Worm (Caenorhabditis elegans) whole organism, L4/young adult: ENCODE measurements around the gene R05F9.9.
"Not testable (repeated sequence)": the region's sequence is repeated elsewhere in the genome, so short reads cannot be mapped to it uniquely, and the experiment has no call there.

Experiments
- W03F9.2 ChIP-seq: fragments of 150-350 bp; optimal IDR thresholded peaks from 2 replicates; lab custom pipeline; 2014; ENCODE audit warnings: missing biosample characterization, missing genetic modification characterization
- dao-5 ChIP-seq: sonication (generic microtip); optimal IDR thresholded peaks from 2 replicates; lab custom pipeline; 2016; ENCODE audit warnings: missing genotype, missing genetic modification characterization, moderate library complexity, missing compliant biosample characterization
- him-1 ChIP-seq: sonication (generic microtip); optimal IDR thresholded peaks from 2 replicates; lab custom pipeline; 2016; ENCODE audit warnings: missing genotype, missing genetic modification reagents, missing genetic modification characterization, missing compliant biosample characterization

Gene R05F9.9

DNA sequence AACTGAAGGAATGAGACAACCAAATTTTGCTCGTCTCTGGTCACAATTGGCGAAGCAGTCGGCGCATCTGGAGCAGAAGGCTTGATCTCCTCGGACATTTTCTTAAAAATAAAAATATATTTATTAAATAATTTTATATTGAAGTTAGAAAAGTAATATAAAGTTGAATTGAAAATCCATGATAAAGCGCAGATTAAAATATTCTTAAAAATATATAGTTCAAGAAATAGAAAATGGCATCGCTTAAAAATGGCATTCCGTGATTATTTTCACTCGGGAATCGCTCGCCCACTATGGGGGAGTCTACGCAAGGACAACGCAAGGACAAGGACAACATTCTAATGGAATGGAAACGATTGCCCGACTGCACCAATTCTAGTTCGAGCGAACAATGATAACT, 1.8 kb upstream of the R05F9.9 start, which contains the start of gene sgt-1:
sgt-1 (minus strand) TSS at position 101 of the 400 bp plus-strand sequence.
- not testable (repeated sequence) for TF ChIP-seq W03F9.2 (tag; lab: Kevin White, UChicago); dao-5; him-1 (tag; lab: Kevin White, UChicago)

- not testable (repeated sequence) for TF ChIP-seq W03F9.2 (tag; lab: Kevin White, UChicago); him-1 (tag; lab: Kevin White, UChicago); dao-5
These were observed 3.4 kb downstream of the R05F9.9 start, which contains the start of gene msp-32 for ce11 chrII:4898529-4898928. TSS of gene msp-32 (plus strand) at chrII:4898829.

DNA sequence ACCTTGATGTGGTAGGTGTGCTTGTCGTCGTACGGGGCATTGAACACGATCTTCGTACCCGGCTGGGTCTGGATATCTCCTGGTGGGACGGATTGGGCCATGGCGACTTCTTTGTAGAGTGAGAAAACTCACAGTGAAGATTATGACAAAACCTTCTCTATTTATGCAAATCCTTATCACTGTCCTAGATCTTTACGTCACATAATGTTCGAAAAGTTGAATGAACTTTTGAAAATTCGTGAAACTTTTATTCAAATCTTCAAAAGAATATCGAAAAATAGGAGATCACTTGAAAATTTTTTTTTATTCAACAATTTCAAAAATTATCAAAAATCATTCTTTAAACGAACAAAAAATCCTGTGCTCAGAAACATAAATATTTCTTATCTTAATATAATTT, 9.3 kb downstream of the R05F9.9 start, which contains the start of gene msp-33:
msp-33 (minus strand) TSS at position 101 of the 400 bp plus-strand sequence.
- TF ChIP-seq him-1 (tag; lab: Kevin White, UChicago) (no peak), W03F9.2 (tag; lab: Kevin White, UChicago) (no peak), dao-5 (no peak)

DNA sequence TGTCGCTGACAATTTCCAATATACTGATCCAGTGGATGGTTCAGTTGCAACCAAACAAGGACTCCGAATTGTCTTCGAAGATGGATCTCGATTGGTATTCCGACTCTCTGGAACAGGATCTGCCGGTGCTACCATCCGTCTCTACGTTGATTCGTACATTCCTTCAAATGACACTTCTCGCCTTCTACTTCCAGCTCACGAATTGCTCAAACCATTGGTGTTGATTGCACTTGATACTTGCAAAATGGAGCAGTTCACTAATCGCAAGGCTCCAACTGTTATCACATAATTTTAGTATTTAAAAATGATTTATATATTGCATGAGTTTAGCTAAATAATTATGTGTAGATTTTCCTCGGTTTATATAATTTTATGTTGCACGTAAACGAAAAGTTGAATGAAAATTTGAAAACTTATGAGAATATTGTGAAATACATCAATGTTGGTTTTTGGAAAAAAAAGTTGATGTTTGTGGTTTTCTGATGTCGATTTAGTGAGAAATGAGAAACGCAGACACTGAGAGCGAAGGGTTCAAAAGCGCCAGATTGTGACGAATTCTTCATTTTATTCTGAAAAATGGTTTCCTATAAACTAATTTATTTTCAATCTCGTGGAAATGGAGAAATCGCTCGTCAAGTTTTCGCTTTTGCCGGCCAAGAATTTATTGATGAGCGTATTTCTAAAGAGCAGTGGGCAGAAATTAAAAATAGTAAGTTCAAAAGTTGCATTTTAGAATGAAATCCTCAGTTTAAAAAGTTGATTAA, 10.7 kb downstream of the R05F9.9 start, which contains the start of gene gst-9:
gst-9 (plus strand) TSS at position 574 of the 764 bp plus-strand sequence.
- TF ChIP-seq dao-5 (no peak), him-1 (tag; lab: Kevin White, UChicago) (no peak), W03F9.2 (tag; lab: Kevin White, UChicago) (no peak)

DNA sequence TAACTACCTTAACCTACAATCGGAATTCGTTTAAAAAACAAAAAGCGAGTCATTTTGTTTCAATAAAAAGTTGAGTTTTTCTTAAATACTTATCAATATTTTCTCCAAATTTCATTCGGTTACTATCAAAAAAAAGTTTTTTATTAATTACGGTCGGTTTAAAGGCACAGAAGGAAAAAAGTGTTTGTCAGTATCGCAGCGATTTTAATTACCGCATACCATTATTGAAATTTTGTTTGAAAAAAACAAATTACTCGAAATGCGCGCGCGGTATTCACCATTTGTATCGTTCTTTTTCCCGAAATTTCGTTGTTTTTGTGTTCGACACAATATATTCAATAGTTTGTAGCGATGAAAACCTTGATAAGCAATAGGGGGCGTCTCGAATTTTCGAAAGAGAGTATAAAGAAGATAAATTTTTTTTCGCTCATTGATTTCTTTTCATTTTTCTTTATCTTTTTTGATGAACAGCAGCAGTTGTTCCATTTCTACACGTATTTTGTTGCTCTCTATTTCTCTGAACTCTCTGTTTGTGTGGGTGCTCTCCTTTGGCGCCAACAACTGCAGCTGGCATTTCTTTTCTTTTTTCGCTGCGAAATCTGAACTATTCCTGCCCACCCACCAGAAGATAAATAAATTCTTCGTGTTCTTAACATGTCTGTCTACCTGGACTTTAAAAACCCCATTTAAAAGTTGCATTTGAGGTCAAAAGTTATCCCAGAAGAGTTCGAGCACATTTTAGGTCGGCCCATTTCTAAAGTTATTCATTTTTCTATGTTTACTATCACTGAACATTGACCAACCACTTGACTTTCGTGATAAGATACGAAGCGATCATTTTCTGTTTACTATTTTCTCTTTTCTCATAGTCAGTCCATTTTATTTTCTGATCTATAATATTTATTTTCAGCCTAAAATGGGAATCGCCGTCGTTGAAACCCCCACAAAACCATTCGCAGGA, 13.1 kb downstream of the R05F9.9 start, which contains the start of gene pgm-1:
pgm-1 (plus strand) TSS at position 911 of the 961 bp plus-strand sequence.
- no peak for TF ChIP-seq dao-5
- no peak for TF ChIP-seq W03F9.2 (tag; lab: Kevin White, UChicago)
- no peak for TF ChIP-seq him-1 (tag; lab: Kevin White, UChicago)

DNA sequence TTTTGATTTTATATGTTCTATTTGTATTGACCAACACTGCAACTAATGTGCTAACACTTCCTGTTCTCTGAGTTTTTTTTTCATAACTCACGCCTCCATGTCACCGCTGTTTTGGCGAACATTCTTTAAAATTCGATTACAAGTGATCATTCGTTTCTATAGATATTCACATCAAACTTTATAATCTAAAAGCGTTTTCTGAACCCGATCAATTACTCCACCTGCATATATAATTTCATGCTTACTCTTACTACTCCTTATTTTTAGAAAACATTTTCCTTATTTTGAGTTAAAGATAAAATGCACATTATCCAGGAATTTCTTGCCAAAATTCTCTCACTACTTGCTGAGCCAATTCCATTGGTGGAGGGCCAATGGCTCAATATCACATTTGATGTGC, 15.9 kb downstream of the R05F9.9 start, which contains the start of gene R05F9.7:
R05F9.7 (plus strand) TSS at position 301 of the 400 bp plus-strand sequence.
- TF ChIP-seq W03F9.2 (tag; lab: Kevin White, UChicago): no peak
- no peak for TF ChIP-seq him-1 (tag; lab: Kevin White, UChicago)
- TF ChIP-seq dao-5: no peak

DNA sequence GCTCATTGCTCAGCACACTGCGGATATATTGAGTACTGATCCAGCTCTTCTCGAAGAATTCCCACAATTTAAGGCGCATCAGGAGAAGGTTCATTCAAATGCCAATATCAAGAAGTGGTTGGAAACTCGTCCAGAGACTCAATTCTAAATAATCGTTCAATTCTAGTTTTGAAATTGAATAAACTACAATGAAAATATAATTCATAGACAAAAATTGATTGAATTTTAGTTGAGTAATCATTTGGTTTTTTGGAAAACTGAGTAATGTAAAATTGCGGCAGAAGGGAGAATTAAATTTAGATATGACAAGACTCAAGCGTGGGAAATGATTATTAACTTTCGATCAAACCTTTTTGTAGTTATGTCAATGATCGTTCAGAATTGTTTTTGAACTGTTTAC, 17.5 kb downstream of the R05F9.9 start:
- TF ChIP-seq him-1 (tag; lab: Kevin White, UChicago) (no peak), dao-5 (no peak), W03F9.2 (tag; lab: Kevin White, UChicago) (no peak)

ce11 chrII:4883412-4883811, 18.5 kb downstream of the R05F9.9 start, which contains the start of gene gst-8:
TSS of gene gst-8 (plus strand) at chrII:4883712.
- TF ChIP-seq W03F9.2 (tag; lab: Kevin White, UChicago): no peak

ce11 chrII:4882498-4882897, 19.4 kb downstream of the R05F9.9 start:
- TF ChIP-seq W03F9.2 (tag; lab: Kevin White, UChicago) (no peak), dao-5 (no peak), him-1 (tag; lab: Kevin White, UChicago) (no peak)

- TF ChIP-seq him-1 (tag; lab: Kevin White, UChicago) (no peak), dao-5 (no peak), W03F9.2 (tag; lab: Kevin White, UChicago) (no peak)
These were observed 20.2 kb downstream of the R05F9.9 start, which contains the start of gene gst-7 for ce11 chrII:4881727-4882126. TSS of gene gst-7 (plus strand) at chrII:4882062.

ce11 chrII:4879629-4880028, 22.3 kb downstream of the R05F9.9 start, which contains the start of gene gst-6:
TSS of gene gst-6 (plus strand) at chrII:4879891.
- no peak for TF ChIP-seq dao-5
- no peak for TF ChIP-seq W03F9.2 (tag; lab: Kevin White, UChicago)

DNA sequence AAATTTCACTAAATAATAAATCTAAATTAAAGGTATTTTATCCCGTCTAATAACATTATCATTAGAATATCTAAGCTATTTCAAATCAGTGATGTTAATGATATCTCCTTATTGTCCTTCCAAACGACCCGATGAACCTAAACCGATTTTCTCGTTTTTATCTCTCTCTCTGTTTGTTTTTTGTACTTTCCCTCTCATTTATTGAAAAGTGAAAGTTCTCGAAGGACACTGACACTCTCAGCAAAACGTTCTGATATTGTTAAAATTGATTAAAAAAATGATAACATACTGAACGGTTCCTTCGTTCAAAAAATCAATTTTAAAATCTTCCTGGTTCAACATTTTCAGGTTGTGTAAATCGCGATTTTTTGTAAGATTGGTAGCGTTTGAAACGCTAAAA, 25.8 kb downstream of the R05F9.9 start, which contains the start of gene F11G11.13:
F11G11.13 (minus strand) TSS at position 89 of the 400 bp plus-strand sequence.
- TF ChIP-seq him-1 (tag; lab: Kevin White, UChicago) (no peak), W03F9.2 (tag; lab: Kevin White, UChicago) (no peak), dao-5 (no peak)

- no peak for TF ChIP-seq dao-5
- TF ChIP-seq him-1 (tag; lab: Kevin White, UChicago): no peak
- no peak for TF ChIP-seq W03F9.2 (tag; lab: Kevin White, UChicago)
These were observed 27.5 kb downstream of the R05F9.9 start, which contains the start of gene F11G11.15 for ce11 chrII:4874335-4874861. TSS of gene F11G11.15 (plus strand) at chrII:4874845.
